Fruit fly (Drosophila melanogaster) whole organism, pupa: Measurements from ENCODE around the gene mRpS30.

ENCODE experiments used
- CG10348 ChIP-seq: fragments of 200-800 bp; sonication (Bioruptor generic); IDR thresholded peaks from 2 replicates; pipeline ENCODE4 v1.3.6; 2022; ENCODE audit warnings: missing biosample characterization, missing genetic modification characterization
- CG12605 ChIP-seq: fragments of 200-800 bp; sonication (Bioruptor generic); IDR thresholded peaks from 2 replicates; pipeline ENCODE4 v1.3.6; 2022; ENCODE audit warnings: missing biosample characterization, missing genetic modification characterization
- CG13204 ChIP-seq: fragments of 200-800 bp; sonication (Bioruptor generic); optimal IDR thresholded peaks from 2 replicates; lab custom pipeline; 2018; ENCODE audit warnings: missing biosample characterization, mild to moderate bottlenecking, missing genetic modification characterization, moderate library complexity
- CG14655 ChIP-seq: fragments of 200-800 bp; sonication (Bioruptor generic); optimal IDR thresholded peaks from 3 replicates; lab custom pipeline; 2017; ENCODE audit warnings: mild to moderate bottlenecking, missing biosample characterization, missing genetic modification reagents, missing genetic modification characterization
- CG15710 ChIP-seq: fragments of 200-800 bp; sonication (Bioruptor generic); optimal IDR thresholded peaks from 2 replicates; lab custom pipeline; 2018; ENCODE audit warnings: missing biosample characterization, mild to moderate bottlenecking, missing genetic modification characterization, moderate library complexity
- CG17806 ChIP-seq: fragments of 200-800 bp; sonication (Bioruptor generic); optimal IDR thresholded peaks from 2 replicates; lab custom pipeline; 2018; ENCODE audit warnings: missing biosample characterization, mild to moderate bottlenecking, missing genetic modification characterization, moderate library complexity
- CG32121 ChIP-seq: fragments of 200-800 bp; sonication (Bioruptor generic); IDR thresholded peaks from 2 replicates; pipeline ENCODE4 v1.3.6; 2022; ENCODE audit warnings: missing biosample characterization, missing genetic modification characterization
- CG34367 ChIP-seq: fragments of 200-800 bp; sonication (Bioruptor generic); optimal IDR thresholded peaks from 2 replicates; lab custom pipeline; 2018; ENCODE audit warnings: missing biosample characterization, mild to moderate bottlenecking, missing genetic modification characterization
- CG4496 ChIP-seq: fragments of 200-800 bp; sonication (Bioruptor generic); IDR thresholded peaks from 3 replicates; pipeline ENCODE4 v1.3.6; 2022; ENCODE audit warnings: missing biosample characterization, missing genetic modification characterization
- CG8159 ChIP-seq: fragments of 200-800 bp; sonication (Bioruptor generic); optimal IDR thresholded peaks from 3 replicates; lab custom pipeline; 2018; ENCODE audit warnings: missing biosample characterization, mild to moderate bottlenecking, missing genetic modification characterization, moderate library complexity
- CG8301 ChIP-seq: fragments of 200-800 bp; sonication (Bioruptor generic); optimal IDR thresholded peaks from 2 replicates; lab custom pipeline; 2018; ENCODE audit warnings: missing biosample characterization, mild to moderate bottlenecking, missing genetic modification characterization
- CG9948 ChIP-seq: fragments of 200-800 bp; sonication (Bioruptor generic); optimal IDR thresholded peaks from 2 replicates; lab custom pipeline; 2018; ENCODE audit warnings: missing biosample characterization, mild to moderate bottlenecking, missing genetic modification characterization, moderate library complexity
- D1 ChIP-seq: fragments of 200-800 bp; sonication (Bioruptor generic); optimal IDR thresholded peaks from 2 replicates; lab custom pipeline; 2018; ENCODE audit warnings: missing biosample characterization, mild to moderate bottlenecking, missing genetic modification characterization, moderate library complexity
- EcR ChIP-seq: fragments of 200-800 bp; sonication (Bioruptor generic); optimal IDR thresholded peaks from 3 replicates; lab custom pipeline; 2019; ENCODE audit warnings: missing biosample characterization, missing genetic modification characterization, mild to moderate bottlenecking, moderate library complexity, missing genetic modification reagents
- Ets98B ChIP-seq: fragments of 200-800 bp; sonication (Bioruptor generic); IDR thresholded peaks from 2 replicates; pipeline ENCODE4 v1.3.6; 2022; ENCODE audit warnings: missing biosample characterization, missing genetic modification characterization
- Pif1A ChIP-seq: fragments of 200-800 bp; sonication (Bioruptor generic); optimal IDR thresholded peaks from 3 replicates; lab custom pipeline; 2016; ENCODE audit warnings: missing biosample characterization, missing genetic modification characterization
- Pif1B ChIP-seq: fragments of 200-800 bp; sonication (Bioruptor generic); optimal IDR thresholded peaks from 3 replicates; lab custom pipeline; 2016; ENCODE audit warnings: missing biosample characterization, missing genetic modification characterization
- Snoo ChIP-seq: fragments of 200-800 bp; sonication (Bioruptor generic); optimal IDR thresholded peaks from 3 replicates; lab custom pipeline; 2017; ENCODE audit warnings: missing biosample characterization, mild to moderate bottlenecking, missing genetic modification characterization, inconsistent platforms
- fd96Ca ChIP-seq: fragments of 200-800 bp; sonication (Bioruptor generic); IDR thresholded peaks from 3 replicates; pipeline ENCODE4 v1.3.6; 2022; ENCODE audit warnings: missing biosample characterization, missing genetic modification characterization
- gl ChIP-seq: fragments of 200-800 bp; sonication (Bioruptor generic); optimal IDR thresholded peaks from 2 replicates; lab custom pipeline; 2018; ENCODE audit warnings: missing biosample characterization, mild to moderate bottlenecking, missing genetic modification characterization
- rn ChIP-seq: fragments of 200-800 bp; sonication (Bioruptor generic); IDR thresholded peaks from 2 replicates; pipeline ENCODE4 v1.3.6; 2022; ENCODE audit warnings: missing biosample characterization, missing genetic modification characterization

mRpS30 gene

DNA sequence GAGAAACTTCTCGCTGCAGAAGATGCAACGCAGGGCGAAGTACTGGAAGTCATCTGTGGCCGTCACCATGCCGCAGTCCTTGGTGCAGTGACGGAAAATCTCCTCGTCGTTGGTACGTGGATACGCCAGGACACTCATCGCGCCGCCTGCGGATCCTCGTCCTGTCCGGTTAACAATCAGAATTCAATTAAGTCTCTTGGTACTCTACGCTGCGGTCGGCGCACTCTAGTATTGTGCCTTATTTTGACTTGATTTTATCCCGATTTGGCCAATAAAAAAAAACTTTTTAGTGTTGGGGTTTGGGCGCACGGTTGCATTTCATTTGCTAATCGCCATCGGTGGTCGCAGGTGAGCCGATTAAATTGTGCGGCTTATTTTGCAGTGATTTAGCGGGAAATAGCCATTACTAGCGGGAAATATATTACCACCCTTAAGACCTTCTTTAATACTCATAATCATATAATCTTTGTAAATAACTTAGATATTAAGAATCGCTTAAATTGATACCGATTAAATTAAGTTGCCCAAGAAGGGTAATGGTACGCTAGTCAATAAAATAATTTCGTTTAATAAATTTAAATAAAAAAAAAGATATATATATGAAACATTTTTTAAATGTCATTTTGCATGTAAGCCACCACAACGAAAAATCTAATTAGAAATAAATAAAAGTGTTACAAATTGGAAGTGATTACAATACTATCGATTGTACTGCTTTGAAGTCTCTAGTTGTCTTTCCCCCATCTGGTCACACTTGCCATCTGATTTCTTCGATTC lies 39.8 kb upstream of the mRpS30 start, which contains the start of the genes CG8944 and CCT6:
TSS of gene CG8944 (minus strand) at position 327 of the 777 bp plus-strand sequence.
TSS of gene CCT6 (plus strand) at position 744 of the 777 bp plus-strand sequence.
- TF ChIP-seq Pif1B (GFP tag; lab: Kevin White, UChicago), result no peak
- no peak for TF ChIP-seq CG32121
- no peak for TF ChIP-seq CG34367 (tag; lab: Kevin White, UChicago)
- TF ChIP-seq CG9948 (tag; lab: Kevin White, UChicago), result no peak
- TF ChIP-seq CG17806 (tag; lab: Kevin White, UChicago), result no peak
- no peak for TF ChIP-seq CG13204 (GFP tag; lab: Kevin White, UChicago)
- TF ChIP-seq CG4496, result no peak
- TF ChIP-seq fd96Ca, result no peak
- TF ChIP-seq CG15710 (tag; lab: Kevin White, UChicago), result no peak
- TF ChIP-seq Ets98B (GFP tag; lab: Robert Waterston, UW), result no peak
- TF ChIP-seq rn, result no peak
- no peak for TF ChIP-seq CG8301 (tag; lab: Kevin White, UChicago)
- no peak for TF ChIP-seq gl
- TF ChIP-seq Snoo (tag; lab: Kevin White, UChicago), result no peak
- TF ChIP-seq CG14655 (GFP tag; lab: Kevin White, UChicago), result no peak
- TF ChIP-seq CG8159 (tag; lab: Kevin White, UChicago), result no peak
- TF ChIP-seq CG12605 (GFP tag; lab: Robert Waterston, UW), result no peak
- no peak for TF ChIP-seq Pif1A (GFP tag; lab: Kevin White, UChicago)

DNA sequence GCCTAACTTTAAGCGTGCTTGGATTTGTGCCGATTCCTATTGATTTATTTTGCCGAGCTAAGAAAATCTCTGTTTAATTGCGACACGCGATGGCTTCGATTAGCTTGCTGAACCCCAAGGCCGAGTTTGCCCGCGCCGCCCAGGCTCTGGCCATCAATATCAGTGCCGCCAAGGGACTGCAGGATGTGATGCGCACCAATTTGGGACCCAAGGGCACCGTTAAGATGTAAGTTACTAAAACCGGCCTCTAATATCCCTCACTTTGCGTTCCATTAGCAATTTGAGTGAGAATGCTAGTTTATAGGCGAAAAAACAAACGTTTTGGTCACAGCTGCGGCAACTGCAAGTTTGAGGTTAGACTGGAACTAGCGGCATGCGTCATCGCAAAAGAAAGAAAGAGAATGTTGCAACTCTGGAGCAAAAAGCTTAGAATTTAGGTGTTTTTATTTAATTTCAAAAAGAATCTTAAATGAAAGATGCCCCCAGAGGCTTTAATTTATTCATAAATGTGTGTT lies 39.1 kb upstream of the mRpS30 start:
- TF ChIP-seq rn (no peak), CG4496 (no peak)

DNA sequence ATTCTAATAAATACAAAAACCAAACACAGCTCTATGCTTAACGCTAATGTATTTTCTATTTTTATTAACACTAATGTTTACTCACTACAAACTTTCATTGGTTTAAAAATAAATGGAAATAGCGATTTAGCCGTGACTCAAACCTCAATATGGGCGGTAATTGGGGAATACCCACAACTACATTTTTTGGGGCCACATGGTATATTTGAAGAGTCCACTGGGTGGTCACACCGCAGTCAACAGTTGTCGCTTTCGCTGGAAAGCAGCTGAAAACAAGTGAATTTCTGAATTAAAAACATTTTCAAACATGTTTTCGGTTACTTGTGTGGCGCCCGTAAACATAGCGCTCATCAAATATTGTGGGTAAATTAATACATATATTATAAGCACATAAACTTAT lies 36.9 kb upstream of the mRpS30 start, which contains the start of gene Mvd:
TSS of gene Mvd (plus strand) at position 222 of the 400 bp plus-strand sequence.
- TF ChIP-seq CG10348 (GFP tag; lab: Robert Waterston, UW) (no peak), CG14655 (GFP tag; lab: Kevin White, UChicago) (no peak), CG9948 (tag; lab: Kevin White, UChicago) (no peak), fd96Ca (no peak), CG12605 (GFP tag; lab: Robert Waterston, UW) (no peak), CG13204 (GFP tag; lab: Kevin White, UChicago) (no peak), D1 (tag; lab: Kevin White, UChicago) (no peak), CG8159 (tag; lab: Kevin White, UChicago) (no peak), Snoo (tag; lab: Kevin White, UChicago) (no peak), CG34367 (tag; lab: Kevin White, UChicago) (no peak), Pif1B (GFP tag; lab: Kevin White, UChicago) (no peak), CG8301 (tag; lab: Kevin White, UChicago) (no peak), gl (no peak), CG15710 (tag; lab: Kevin White, UChicago) (no peak), Pif1A (GFP tag; lab: Kevin White, UChicago) (no peak), Ets98B (GFP tag; lab: Robert Waterston, UW) (no peak), CG4496 (no peak), CG17806 (tag; lab: Kevin White, UChicago) (no peak)

DNA sequence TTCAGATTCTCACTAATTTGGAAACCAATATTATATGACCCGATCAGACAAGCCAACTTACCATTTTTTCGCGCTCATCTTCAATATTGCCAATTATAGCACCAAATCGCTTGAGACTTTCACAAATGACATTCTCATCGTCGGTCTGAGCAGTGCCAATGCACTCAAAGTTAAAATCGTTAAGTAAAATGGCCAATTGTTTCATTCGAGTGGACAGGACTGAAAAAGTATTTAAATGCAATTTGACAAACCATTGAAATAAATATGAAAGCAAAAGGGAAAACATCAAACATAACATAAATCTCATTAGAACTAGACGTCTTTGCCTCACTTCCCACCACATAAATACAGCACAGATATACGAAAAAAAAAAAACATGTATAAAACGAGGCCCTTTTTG lies 29.8 kb upstream of the mRpS30 start, which contains the start of gene CG8260:
TSS of gene CG8260 (plus strand) at position 301 of the 400 bp plus-strand sequence.
- no peak for TF ChIP-seq EcR (GFP tag; lab: Kevin White, UChicago)
- no peak for TF ChIP-seq CG34367 (tag; lab: Kevin White, UChicago)
- TF ChIP-seq Snoo (tag; lab: Kevin White, UChicago), result no peak
- no peak for TF ChIP-seq fd96Ca
- TF ChIP-seq CG10348 (GFP tag; lab: Robert Waterston, UW), result no peak
- no peak for TF ChIP-seq gl
- no peak for TF ChIP-seq CG13204 (GFP tag; lab: Kevin White, UChicago)
- no peak for TF ChIP-seq CG17806 (tag; lab: Kevin White, UChicago)
- no peak for TF ChIP-seq CG8159 (tag; lab: Kevin White, UChicago)

DNA sequence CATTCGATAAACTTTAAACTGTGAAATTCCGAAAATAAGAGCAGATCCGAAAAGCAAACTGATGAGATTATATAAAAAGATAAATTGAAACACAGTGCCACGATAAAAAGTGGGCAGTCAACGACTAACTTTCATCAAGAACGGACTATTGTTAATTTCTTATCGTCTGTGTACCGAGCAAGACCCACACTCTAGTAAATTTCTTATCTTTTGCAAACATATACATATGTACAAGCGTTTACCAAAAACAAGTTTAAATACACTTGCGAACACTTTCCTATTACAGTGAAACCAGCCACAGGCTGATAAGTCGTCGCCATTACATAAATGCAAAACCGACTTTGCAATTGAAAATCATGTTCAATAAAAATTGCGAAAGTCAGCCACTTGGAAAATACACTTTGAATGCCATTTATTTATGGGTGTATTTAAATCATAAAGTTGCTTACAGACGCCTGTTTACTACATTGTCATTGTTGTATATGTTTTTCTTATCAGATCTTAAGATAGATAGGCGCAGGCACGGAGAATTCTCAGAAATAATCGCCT lies 27.1 kb upstream of the mRpS30 start:
- TF ChIP-seq gl (no peak), CG8301 (tag; lab: Kevin White, UChicago) (no peak), Pif1B (GFP tag; lab: Kevin White, UChicago) (no peak), CG34367 (tag; lab: Kevin White, UChicago) (no peak), CG14655 (GFP tag; lab: Kevin White, UChicago) (no peak), CG9948 (tag; lab: Kevin White, UChicago) (no peak), CG10348 (GFP tag; lab: Robert Waterston, UW) (no peak), CG12605 (GFP tag; lab: Robert Waterston, UW) (no peak), CG13204 (GFP tag; lab: Kevin White, UChicago) (no peak), EcR (GFP tag; lab: Kevin White, UChicago) (no peak), CG17806 (tag; lab: Kevin White, UChicago) (no peak), Pif1A (GFP tag; lab: Kevin White, UChicago) (no peak), D1 (tag; lab: Kevin White, UChicago) (no peak), CG4496 (no peak), Snoo (tag; lab: Kevin White, UChicago) (no peak), fd96Ca (no peak), CG32121 (no peak), Ets98B (GFP tag; lab: Robert Waterston, UW) (no peak), CG15710 (tag; lab: Kevin White, UChicago) (no peak)
